Worm (Caenorhabditis elegans) whole organism, L3 larva: Measurements from ENCODE around the gene H35B03.2.

Experiments used
- R02D3.7 ChIP-seq: fragments of 150-350 bp; optimal IDR thresholded peaks from 2 replicates; lab custom pipeline; 2014; ENCODE audit warnings: missing biosample characterization, missing genetic modification characterization
- ZK546.5 ChIP-seq: sonication (generic microtip); optimal IDR thresholded peaks from 2 replicates; lab custom pipeline; 2017; ENCODE audit warnings: missing biosample characterization, missing genetic modification characterization
- aly-2 ChIP-seq: fragments of 150-350 bp; optimal IDR thresholded peaks from 2 replicates; lab custom pipeline; 2014; ENCODE audit warnings: missing biosample characterization, missing genetic modification characterization
- ama-1 ChIP-seq: fragments of 150-350 bp; optimal IDR thresholded peaks from 2 replicates; lab custom pipeline; 2018
- ceh-16 ChIP-seq: sonication (generic microtip); optimal IDR thresholded peaks from 2 replicates; lab custom pipeline; 2017; ENCODE audit warnings: missing biosample characterization, missing genetic modification characterization
- ceh-28 ChIP-seq: fragments of 150-350 bp; optimal IDR thresholded peaks from 2 replicates; lab custom pipeline; 2014; ENCODE audit warnings: missing biosample characterization, missing genetic modification reagents, missing genetic modification characterization
- ceh-82 ChIP-seq: fragments of 150-350 bp; optimal IDR thresholded peaks from 2 replicates; lab custom pipeline; 2014; ENCODE audit warnings: missing biosample characterization, missing genetic modification characterization
- ceh-9 ChIP-seq: sonication (generic microtip); optimal IDR thresholded peaks from 2 replicates; lab custom pipeline; 2018; ENCODE audit warnings: missing biosample characterization, missing genetic modification characterization
- daf-12 ChIP-seq: fragments of 150-350 bp; optimal IDR thresholded peaks from 2 replicates; lab custom pipeline; 2014; ENCODE audit warnings: missing biosample characterization, missing genetic modification reagents, missing genetic modification characterization
- egl-27 ChIP-seq: sonication (generic microtip); optimal IDR thresholded peaks from 4 replicates; lab custom pipeline; 2017; ENCODE audit warnings: missing biosample characterization, missing genetic modification reagents, missing genetic modification characterization
- egl-5 ChIP-seq: fragments of 150-350 bp; optimal IDR thresholded peaks from 2 replicates; lab custom pipeline; 2017; ENCODE audit warnings: missing biosample characterization, missing genetic modification reagents, missing genetic modification characterization, inconsistent platforms
- elt-1 ChIP-seq: fragments of 150-350 bp; optimal IDR thresholded peaks from 2 replicates; lab custom pipeline; 2014; ENCODE audit warnings: missing biosample characterization, missing genetic modification characterization
- elt-2 ChIP-seq: sonication (generic microtip); optimal IDR thresholded peaks from 2 replicates; lab custom pipeline; 2016; ENCODE audit warnings: missing genetic modification reagents, mild to moderate bottlenecking, missing genetic modification characterization, missing compliant biosample characterization
- elt-3 ChIP-seq, 3 experiments: fragments of 150-350 bp in 1 of 3; sonication (generic microtip) in 2 of 3; optimal IDR thresholded peaks; 2 replicates in 2 of 3; 4 replicates in 1 of 3; lab custom pipeline; 2014 to 2017; ENCODE audit warnings: missing biosample characterization in 3 of 3, missing genetic modification characterization in 3 of 3
- eor-1 ChIP-seq, 2 experiments: fragments of 150-350 bp; optimal IDR thresholded peaks; 2 replicates each; lab custom pipeline; 2014 to 2018; ENCODE audit warnings: missing biosample characterization in 2 of 2, missing genetic modification characterization in 2 of 2
- fkh-10 ChIP-seq: sonication (generic microtip); optimal IDR thresholded peaks from 2 replicates; lab custom pipeline; 2017; ENCODE audit warnings: missing biosample characterization, missing genetic modification reagents, missing genetic modification characterization
- fkh-2 ChIP-seq: fragments of 150-350 bp; optimal IDR thresholded peaks from 2 replicates; lab custom pipeline; 2014; ENCODE audit warnings: missing biosample characterization, missing genetic modification reagents, missing genetic modification characterization
- fos-1 ChIP-seq: fragments of 150-350 bp; optimal IDR thresholded peaks from 2 replicates; lab custom pipeline; 2014; ENCODE audit warnings: missing biosample characterization, missing genetic modification characterization
- hmg-11 ChIP-seq: sonication (generic microtip); optimal IDR thresholded peaks from 2 replicates; lab custom pipeline; 2016; ENCODE audit warnings: missing genetic modification characterization, missing compliant biosample characterization
- jun-1 ChIP-seq: fragments of 150-350 bp; optimal IDR thresholded peaks from 2 replicates; lab custom pipeline; 2014; ENCODE audit warnings: missing biosample characterization, missing genetic modification reagents, missing genetic modification characterization
- lin-15B ChIP-seq: fragments of 150-350 bp; optimal IDR thresholded peaks from 2 replicates; lab custom pipeline; 2014; ENCODE audit warnings: missing biosample characterization, missing genetic modification characterization
- lin-39 ChIP-seq: fragments of 150-350 bp; optimal IDR thresholded peaks from 2 replicates; lab custom pipeline; 2018; ENCODE audit warnings: missing biosample characterization, missing genetic modification reagents, missing genetic modification characterization
- lsy-12 ChIP-seq: sonication (generic microtip); optimal IDR thresholded peaks from 2 replicates; lab custom pipeline; 2016; ENCODE audit warnings: mild to moderate bottlenecking, missing genetic modification characterization, missing compliant biosample characterization
- mdl-1 ChIP-seq: fragments of 150-350 bp; optimal IDR thresholded peaks from 2 replicates; lab custom pipeline; 2014; ENCODE audit warnings: missing biosample characterization, missing genetic modification characterization
- mml-1 ChIP-seq: fragments of 150-350 bp; sonication (generic microtip); optimal IDR thresholded peaks from 3 replicates; lab custom pipeline; 2014; ENCODE audit warnings: missing biosample characterization, missing genetic modification characterization
- nfya-1 ChIP-seq: sonication (generic microtip); optimal IDR thresholded peaks from 2 replicates; lab custom pipeline; 2017; ENCODE audit warnings: missing genetic modification characterization, mild to moderate bottlenecking, missing compliant biosample characterization, antibody characterized with exemption, moderate library complexity; ENCODE audit not compliant: insufficient read depth
- nhr-11 ChIP-seq: fragments of 150-350 bp; optimal IDR thresholded peaks from 2 replicates; lab custom pipeline; 2014; ENCODE audit warnings: missing biosample characterization, missing genetic modification characterization
- nhr-12 ChIP-seq: fragments of 150-350 bp; optimal IDR thresholded peaks from 2 replicates; lab custom pipeline; 2014; ENCODE audit warnings: missing biosample characterization, missing genetic modification characterization
- nhr-23 ChIP-seq: fragments of 150-350 bp; optimal IDR thresholded peaks from 2 replicates; lab custom pipeline; 2014; ENCODE audit warnings: missing biosample characterization, missing genetic modification reagents, missing genetic modification characterization
- nhr-237 ChIP-seq: fragments of 150-350 bp; optimal IDR thresholded peaks from 2 replicates; lab custom pipeline; 2014; ENCODE audit warnings: missing biosample characterization, missing genetic modification characterization
- nhr-25 ChIP-seq: sonication (generic microtip); optimal IDR thresholded peaks from 2 replicates; lab custom pipeline; 2017; ENCODE audit warnings: missing biosample characterization, missing genetic modification characterization
- nhr-28 ChIP-seq: fragments of 150-350 bp; optimal IDR thresholded peaks from 2 replicates; lab custom pipeline; 2014; ENCODE audit warnings: missing biosample characterization, missing genetic modification characterization
- nhr-43 ChIP-seq: sonication (generic microtip); optimal IDR thresholded peaks from 2 replicates; lab custom pipeline; 2016; ENCODE audit warnings: mild to moderate bottlenecking, missing genetic modification characterization, missing compliant biosample characterization; ENCODE audit not compliant: poor library complexity, severe bottlenecking
- nhr-67 ChIP-seq: fragments of 150-350 bp; optimal IDR thresholded peaks from 2 replicates; lab custom pipeline; 2014; ENCODE audit warnings: missing biosample characterization, missing genetic modification characterization
- nhr-76 ChIP-seq: fragments of 150-350 bp; sonication (generic microtip); optimal IDR thresholded peaks from 5 replicates; lab custom pipeline; 2014; ENCODE audit warnings: missing biosample characterization, missing genetic modification characterization
- nhr-77 ChIP-seq: fragments of 150-350 bp; optimal IDR thresholded peaks from 2 replicates; lab custom pipeline; 2014; ENCODE audit warnings: missing biosample characterization, missing genetic modification characterization
- pha-4 ChIP-seq: fragments of 150-350 bp; optimal IDR thresholded peaks from 2 replicates; lab custom pipeline; 2014; ENCODE audit warnings: missing biosample characterization, missing genetic modification reagents, missing genetic modification characterization
- pqm-1 ChIP-seq: fragments of 150-350 bp; optimal IDR thresholded peaks from 2 replicates; lab custom pipeline; 2017; ENCODE audit warnings: missing biosample characterization, missing genetic modification characterization, inconsistent platforms
- sea-2 ChIP-seq: fragments of 150-350 bp; sonication (generic microtip); optimal IDR thresholded peaks from 4 replicates; lab custom pipeline; 2014; ENCODE audit warnings: missing biosample characterization, missing genetic modification reagents, missing genetic modification characterization
- skn-1 ChIP-seq: fragments of 150-350 bp; optimal IDR thresholded peaks from 2 replicates; lab custom pipeline; 2014; ENCODE audit warnings: missing biosample characterization, missing genetic modification characterization
- snpc-4 ChIP-seq: fragments of 150-350 bp; optimal IDR thresholded peaks from 2 replicates; lab custom pipeline; 2014; ENCODE audit warnings: missing biosample characterization, missing genetic modification characterization
- tbx-2 ChIP-seq: sonication (generic microtip); optimal IDR thresholded peaks from 2 replicates; lab custom pipeline; 2016; ENCODE audit warnings: mild to moderate bottlenecking, missing genetic modification characterization, missing compliant biosample characterization
- unc-39 ChIP-seq: sonication (generic microtip); optimal IDR thresholded peaks from 4 replicates; lab custom pipeline; 2017; ENCODE audit warnings: missing biosample characterization, missing genetic modification characterization
- unc-62 ChIP-seq: fragments of 150-350 bp; sonication (generic microtip); optimal IDR thresholded peaks from 4 replicates; lab custom pipeline; 2014; ENCODE audit warnings: missing biosample characterization, missing genetic modification reagents, missing genetic modification characterization
- zag-1 ChIP-seq: fragments of 150-350 bp; optimal IDR thresholded peaks from 2 replicates; lab custom pipeline; 2014; ENCODE audit warnings: missing biosample characterization, missing genetic modification characterization
- ztf-11 ChIP-seq: fragments of 150-350 bp; optimal IDR thresholded peaks from 2 replicates; lab custom pipeline; 2014; ENCODE audit warnings: missing biosample characterization, missing genetic modification characterization
- ztf-4 ChIP-seq: fragments of 150-350 bp; optimal IDR thresholded peaks from 2 replicates; lab custom pipeline; 2014; ENCODE audit warnings: missing biosample characterization, missing genetic modification characterization

Gene H35B03.2

ce11 chrIV:5753954-5754543, 22.6 kb upstream of the H35B03.2 start:
- TF ChIP-seq aly-2: no peak
- TF ChIP-seq nhr-12 (tag; lab: Kevin White, UChicago): no peak
- TF ChIP-seq ceh-28 (tag; lab: Kevin White, UChicago): peak; percentile 48
- TF ChIP-seq lin-15B (tag; lab: Kevin White, UChicago): peak; percentile 9
- peak; percentile 74 for TF ChIP-seq nhr-25
- peak; percentile 43 for TF ChIP-seq nhr-77 (tag; lab: Kevin White, UChicago)
- TF ChIP-seq elt-3 (tag; optimal IDR thresholded peaks at IDR 0.05; lab: Kevin White, UChicago): no peak
- no peak for TF ChIP-seq sea-2 (GFP tag; lab: Kevin White, UChicago)
- no peak for TF ChIP-seq zag-1
- TF ChIP-seq nhr-23 (tag; lab: Kevin White, UChicago): peak; percentile 70
- TF ChIP-seq nhr-11: peak; percentile 30
- TF ChIP-seq pqm-1 (tag; lab: Kevin White, UChicago): peak; percentile 91
- no peak for TF ChIP-seq mml-1 (tag; lab: Kevin White, UChicago)
- no peak for TF ChIP-seq eor-1 (tag; optimal IDR thresholded peaks at IDR 0.05; lab: Kevin White, UChicago)
- no peak for TF ChIP-seq nhr-28 (tag; lab: Kevin White, UChicago)
- no peak for TF ChIP-seq nhr-237 (tag; lab: Kevin White, UChicago)
- no peak for TF ChIP-seq skn-1
- no peak for TF ChIP-seq ceh-16
- TF ChIP-seq ztf-11 (tag; lab: Kevin White, UChicago): no peak
- peak; percentile 40 for TF ChIP-seq egl-5 (tag; lab: Kevin White, UChicago)
- TF ChIP-seq elt-2 (tag; lab: Kevin White, UChicago): peak; percentile 85
- peak; percentile 75 for TF ChIP-seq jun-1 (tag; lab: Kevin White, UChicago)
- TF ChIP-seq ZK546.5 (tag; lab: Kevin White, UChicago): no peak
- TF ChIP-seq unc-39 (tag; lab: Kevin White, UChicago): no peak
- TF ChIP-seq elt-1 (tag; lab: Kevin White, UChicago): no peak
- TF ChIP-seq ztf-4 (tag; lab: Kevin White, UChicago): no peak
- peak; percentile 44 for TF ChIP-seq lin-39 (tag; lab: Kevin White, UChicago)
- no peak for TF ChIP-seq fkh-2 (tag; lab: Kevin White, UChicago)
- peak; percentile 70 for TF ChIP-seq mdl-1 (tag; lab: Kevin White, UChicago)
- TF ChIP-seq nhr-43 (tag; lab: Kevin White, UChicago): peak; percentile 41
- TF ChIP-seq pha-4 (tag; lab: Kevin White, UChicago): peak; percentile 92
- TF ChIP-seq hmg-11: peak; percentile 92
- TF ChIP-seq nfya-1: peak; percentile 83
- TF ChIP-seq ceh-82 (tag; lab: Kevin White, UChicago): no peak
- TF ChIP-seq fkh-10 (GFP tag; lab: Kevin White, UChicago): no peak
- TF ChIP-seq ama-1 (lab: Kevin White, UChicago): peak; percentile 33
- no peak for TF ChIP-seq unc-62 (GFP tag; lab: Kevin White, UChicago)
- peak; percentile 70 for TF ChIP-seq lsy-12
- TF ChIP-seq nhr-67 (tag; lab: Kevin White, UChicago): no peak
- TF ChIP-seq ceh-9 (tag; lab: Kevin White, UChicago): no peak
- peak; percentile 46 for TF ChIP-seq R02D3.7 (tag; lab: Kevin White, UChicago)
- no peak for TF ChIP-seq egl-27 (tag; lab: Kevin White, UChicago)
- TF ChIP-seq tbx-2 (tag; lab: Kevin White, UChicago): peak; percentile 53
- TF ChIP-seq fos-1 (tag; lab: Kevin White, UChicago): no peak
- TF ChIP-seq nhr-76: peak; percentile 47
- TF ChIP-seq snpc-4: peak; percentile 19
- no peak for TF ChIP-seq daf-12 (tag; lab: Kevin White, UChicago)
